Worm (Caenorhabditis elegans) whole organism, late embryonic: ENCODE data around the gene C03B1.13.
A peak's percentile ranks its signal among the peaks of the same experiment; 100 is the strongest.

Source experiments
- C08G9.2 ChIP-seq: sonication (generic microtip); optimal IDR thresholded peaks from 2 replicates; lab custom pipeline; 2016; ENCODE audit warnings: mild to moderate bottlenecking, missing genetic modification characterization, moderate library complexity, missing compliant biosample characterization
- C38D4.7 ChIP-seq: fragments of 200-800 bp; sonication (Bioruptor generic); optimal IDR thresholded peaks from 2 replicates; lab custom pipeline; 2018; ENCODE audit warnings: mild to moderate bottlenecking, missing genetic modification characterization, moderate library complexity, missing compliant biosample characterization
- F13H6.1 ChIP-seq: sonication (generic microtip); optimal IDR thresholded peaks from 2 replicates; lab custom pipeline; 2016; ENCODE audit warnings: missing genetic modification characterization, missing compliant biosample characterization
- K02D7.2 ChIP-seq: sonication (generic microtip); optimal IDR thresholded peaks from 2 replicates; lab custom pipeline; 2017; ENCODE audit warnings: mild to moderate bottlenecking, missing genetic modification characterization, missing compliant biosample characterization
- K09A11.1 ChIP-seq: sonication (generic microtip); optimal IDR thresholded peaks from 2 replicates; lab custom pipeline; 2017; ENCODE audit warnings: antibody characterized with exemption, mild to moderate bottlenecking, missing genetic modification characterization, missing compliant biosample characterization; ENCODE audit not compliant: insufficient read depth
- ama-1 ChIP-seq: fragments of 150-350 bp; optimal IDR thresholded peaks from 2 replicates; lab custom pipeline; 2014
- ceh-2 ChIP-seq: sonication (generic microtip); optimal IDR thresholded peaks from 2 replicates; lab custom pipeline; 2016; ENCODE audit warnings: missing genotype, missing genetic modification characterization, missing compliant biosample characterization
- ceh-22 ChIP-seq: sonication (generic microtip); optimal IDR thresholded peaks from 2 replicates; lab custom pipeline; 2017; ENCODE audit warnings: missing biosample characterization, missing genetic modification characterization
- ceh-30 ChIP-seq: fragments of 150-350 bp; optimal IDR thresholded peaks from 2 replicates; lab custom pipeline; 2014; ENCODE audit warnings: missing biosample characterization, missing genetic modification characterization
- ceh-45 ChIP-seq: fragments of 200-800 bp; sonication (Bioruptor generic); IDR thresholded peaks from 2 replicates; pipeline ENCODE4 v1.3.6; 2022; ENCODE audit warnings: missing genetic modification reagents, missing genetic modification characterization, missing compliant biosample characterization
- ceh-6 ChIP-seq: fragments of 200-800 bp; sonication (Bioruptor generic); optimal IDR thresholded peaks from 2 replicates; lab custom pipeline; 2018; ENCODE audit warnings: mild to moderate bottlenecking, missing genetic modification characterization, missing compliant biosample characterization
- ceh-9 ChIP-seq: sonication (generic microtip); optimal IDR thresholded peaks from 2 replicates; lab custom pipeline; 2016; ENCODE audit warnings: mild to moderate bottlenecking, missing genetic modification characterization, inconsistent platforms, missing compliant biosample characterization
- che-1 ChIP-seq: sonication (generic microtip); optimal IDR thresholded peaks from 2 replicates; lab custom pipeline; 2016; ENCODE audit warnings: mild to moderate bottlenecking, missing genetic modification characterization, missing compliant biosample characterization
- dve-1 ChIP-seq: sonication (generic microtip); optimal IDR thresholded peaks from 2 replicates; lab custom pipeline; 2017; ENCODE audit warnings: antibody characterized with exemption, mild to moderate bottlenecking, missing genetic modification characterization, missing compliant biosample characterization
- elt-2 ChIP-seq: sonication (generic microtip); optimal IDR thresholded peaks from 2 replicates; lab custom pipeline; 2016; ENCODE audit warnings: missing genetic modification reagents, missing genetic modification characterization, missing compliant biosample characterization
- ets-4 ChIP-seq: sonication (generic microtip); optimal IDR thresholded peaks from 2 replicates; lab custom pipeline; 2016; ENCODE audit warnings: missing genetic modification characterization, missing compliant biosample characterization
- eyg-1 ChIP-seq: sonication (generic microtip); optimal IDR thresholded peaks from 2 replicates; lab custom pipeline; 2016; ENCODE audit warnings: missing genotype, missing genetic modification characterization, missing compliant biosample characterization
- fax-1 ChIP-seq: sonication (generic microtip); optimal IDR thresholded peaks from 2 replicates; lab custom pipeline; 2016; ENCODE audit warnings: missing genotype, missing genetic modification characterization, missing compliant biosample characterization
- fkh-10 ChIP-seq: fragments of 150-350 bp; optimal IDR thresholded peaks from 2 replicates; lab custom pipeline; 2014; ENCODE audit warnings: missing biosample characterization, missing genetic modification reagents, missing genetic modification characterization
- fkh-6 ChIP-seq: sonication (generic microtip); optimal IDR thresholded peaks from 2 replicates; lab custom pipeline; 2016; ENCODE audit warnings: missing genetic modification characterization, missing compliant biosample characterization
- gmeb-2 ChIP-seq: sonication (generic microtip); optimal IDR thresholded peaks from 2 replicates; lab custom pipeline; 2016; ENCODE audit warnings: missing genetic modification characterization, inconsistent platforms, missing compliant biosample characterization
- hlh-13 ChIP-seq: fragments of 200-800 bp; sonication (Bioruptor generic); optimal IDR thresholded peaks from 2 replicates; lab custom pipeline; 2018; ENCODE audit warnings: mild to moderate bottlenecking, missing genetic modification characterization, missing compliant biosample characterization
- hlh-6 ChIP-seq: sonication (generic microtip); optimal IDR thresholded peaks from 2 replicates; lab custom pipeline; 2016; ENCODE audit warnings: missing genotype, missing genetic modification characterization, missing compliant biosample characterization
- hlh-8 ChIP-seq: sonication (generic microtip); optimal IDR thresholded peaks from 2 replicates; lab custom pipeline; 2016; ENCODE audit warnings: missing genotype, missing genetic modification characterization, missing compliant biosample characterization
- lim-6 ChIP-seq: sonication (generic microtip); optimal IDR thresholded peaks from 2 replicates; lab custom pipeline; 2016; ENCODE audit warnings: missing genetic modification characterization, missing compliant biosample characterization
- lin-11 ChIP-seq: fragments of 200-800 bp; sonication (Bioruptor generic); optimal IDR thresholded peaks from 2 replicates; lab custom pipeline; 2018; ENCODE audit warnings: mild to moderate bottlenecking, missing genetic modification characterization, missing compliant biosample characterization
- madf-2 ChIP-seq: sonication (generic microtip); optimal IDR thresholded peaks from 2 replicates; lab custom pipeline; 2017; ENCODE audit warnings: missing genetic modification characterization, missing compliant biosample characterization
- mec-3 ChIP-seq: sonication (generic microtip); optimal IDR thresholded peaks from 2 replicates; lab custom pipeline; 2016; ENCODE audit warnings: borderline replicate concordance, missing genetic modification characterization, missing compliant biosample characterization
- nfya-1 ChIP-seq: sonication (generic microtip); optimal IDR thresholded peaks from 2 replicates; lab custom pipeline; 2017; ENCODE audit warnings: missing genetic modification characterization, mild to moderate bottlenecking, missing compliant biosample characterization, antibody characterized with exemption, moderate library complexity
- nhr-11 ChIP-seq: fragments of 150-350 bp; optimal IDR thresholded peaks from 2 replicates; lab custom pipeline; 2014; ENCODE audit warnings: missing biosample characterization, missing genetic modification characterization
- nhr-232 ChIP-seq: sonication (generic microtip); optimal IDR thresholded peaks from 2 replicates; lab custom pipeline; 2016; ENCODE audit warnings: missing genetic modification characterization, missing compliant biosample characterization
- pag-3 ChIP-seq: sonication (generic microtip); optimal IDR thresholded peaks from 2 replicates; lab custom pipeline; 2016; ENCODE audit warnings: missing compliant biosample characterization, missing genetic modification characterization, borderline replicate concordance
- pha-2 ChIP-seq: sonication (generic microtip); optimal IDR thresholded peaks from 2 replicates; lab custom pipeline; 2017; ENCODE audit warnings: mild to moderate bottlenecking, missing genetic modification characterization, missing compliant biosample characterization
- pha-4 ChIP-seq: fragments of 150-350 bp; optimal IDR thresholded peaks from 2 replicates; lab custom pipeline; 2018; ENCODE audit warnings: missing biosample characterization, missing genetic modification reagents, missing genetic modification characterization
- ref-2 ChIP-seq: sonication (generic microtip); optimal IDR thresholded peaks from 2 replicates; lab custom pipeline; 2016; ENCODE audit warnings: missing genetic modification characterization, missing compliant biosample characterization
- rnt-1 ChIP-seq: sonication (generic microtip); optimal IDR thresholded peaks from 2 replicates; lab custom pipeline; 2016; ENCODE audit warnings: missing genetic modification characterization, missing compliant biosample characterization
- sdc-2 ChIP-seq: sonication (generic microtip); optimal IDR thresholded peaks from 2 replicates; lab custom pipeline; 2016; ENCODE audit warnings: missing genotype, missing genetic modification characterization, missing compliant biosample characterization
- sox-4 ChIP-seq: sonication (generic microtip); optimal IDR thresholded peaks from 2 replicates; lab custom pipeline; 2017; ENCODE audit warnings: mild to moderate bottlenecking, missing genetic modification characterization, inconsistent platforms, missing compliant biosample characterization
- syd-9 ChIP-seq: sonication (generic microtip); optimal IDR thresholded peaks from 2 replicates; lab custom pipeline; 2016; ENCODE audit warnings: mild to moderate bottlenecking, missing genetic modification characterization, moderate library complexity, missing compliant biosample characterization
- tbx-2 ChIP-seq: sonication (generic microtip); optimal IDR thresholded peaks from 2 replicates; lab custom pipeline; 2016; ENCODE audit warnings: missing genetic modification characterization, missing compliant biosample characterization
- tbx-7 ChIP-seq: sonication (generic microtip); optimal IDR thresholded peaks from 2 replicates; lab custom pipeline; 2016; ENCODE audit warnings: missing genotype, missing genetic modification characterization, missing compliant biosample characterization
- ttx-3 ChIP-seq: sonication (generic microtip); optimal IDR thresholded peaks from 2 replicates; lab custom pipeline; 2016; ENCODE audit warnings: missing genetic modification reagents, missing genetic modification characterization, missing compliant biosample characterization
- unc-42 ChIP-seq: sonication (generic microtip); optimal IDR thresholded peaks from 2 replicates; lab custom pipeline; 2016; ENCODE audit warnings: missing genotype, missing genetic modification characterization, missing compliant biosample characterization
- unc-86 ChIP-seq: sonication (generic microtip); optimal IDR thresholded peaks from 2 replicates; lab custom pipeline; 2016; ENCODE audit warnings: missing genetic modification characterization, missing compliant biosample characterization
- zip-5 ChIP-seq: sonication (generic microtip); optimal IDR thresholded peaks from 2 replicates; lab custom pipeline; 2016; ENCODE audit warnings: missing genetic modification characterization, missing compliant biosample characterization
- ztf-16 ChIP-seq: sonication (generic microtip); optimal IDR thresholded peaks from 2 replicates; lab custom pipeline; 2017; ENCODE audit warnings: missing genetic modification characterization, missing compliant biosample characterization

The C03B1.13 gene

DNA sequence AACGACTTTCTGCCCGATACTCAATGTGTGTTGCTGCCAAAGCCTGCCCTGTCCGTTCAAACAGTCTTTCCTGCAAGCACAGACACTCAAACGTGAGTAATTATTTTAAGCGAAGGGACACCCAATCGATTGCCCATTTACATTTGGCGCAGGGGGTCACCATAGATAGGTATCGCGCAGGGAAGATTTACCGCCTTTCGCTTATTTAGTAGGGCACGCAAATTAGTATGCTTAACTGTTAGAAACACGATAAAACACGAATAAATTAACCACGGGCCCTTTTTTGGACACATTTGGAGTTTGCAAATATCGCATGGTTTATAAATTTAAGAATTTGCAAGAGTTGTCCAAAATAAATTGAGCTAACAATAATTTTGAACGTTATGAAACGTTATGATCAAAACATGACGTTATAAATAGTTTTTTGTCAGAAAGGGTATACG is 41.4 kb downstream of the C03B1.13 start (continued):
- TF ChIP-seq pha-2 (tag; lab: Kevin White, UChicago) (peak; percentile 6), fkh-6 (peak; percentile 73), tbx-7 (tag; lab: Kevin White, UChicago) (peak; percentile 70), unc-42 (peak; percentile 98), nhr-232 (tag; lab: Kevin White, UChicago) (no peak), hlh-6 (tag; lab: Kevin White, UChicago) (peak; percentile 71), ceh-45 (GFP tag; lab: Robert Waterston, UW) (peak; percentile 63; the same call in 1 of the 2 replicates), che-1 (no peak), dve-1 (tag; lab: Kevin White, UChicago) (peak; percentile 98), ceh-30 (tag; lab: Kevin White, UChicago) (peak; percentile 94), sox-4 (tag; lab: Kevin White, UChicago) (peak; percentile 69), gmeb-2 (tag; lab: Kevin White, UChicago) (peak; percentile 48), tbx-2 (tag; lab: Kevin White, UChicago) (peak; percentile 96), ama-1 (lab: Kevin White, UChicago) (no peak), hlh-8 (tag; lab: Kevin White, UChicago) (peak; percentile 64), ets-4 (tag; lab: Kevin White, UChicago) (peak; percentile 80), lin-11 (peak; percentile 53), ceh-2 (tag; lab: Kevin White, UChicago) (peak; percentile 93), C08G9.2 (tag; lab: Kevin White, UChicago) (peak; percentile 78), zip-5 (tag; lab: Kevin White, UChicago) (no peak), ttx-3 (tag; lab: Kevin White, UChicago) (peak; percentile 72)
- TF ChIP-seq, all 69 proteins: peak for 58

DNA sequence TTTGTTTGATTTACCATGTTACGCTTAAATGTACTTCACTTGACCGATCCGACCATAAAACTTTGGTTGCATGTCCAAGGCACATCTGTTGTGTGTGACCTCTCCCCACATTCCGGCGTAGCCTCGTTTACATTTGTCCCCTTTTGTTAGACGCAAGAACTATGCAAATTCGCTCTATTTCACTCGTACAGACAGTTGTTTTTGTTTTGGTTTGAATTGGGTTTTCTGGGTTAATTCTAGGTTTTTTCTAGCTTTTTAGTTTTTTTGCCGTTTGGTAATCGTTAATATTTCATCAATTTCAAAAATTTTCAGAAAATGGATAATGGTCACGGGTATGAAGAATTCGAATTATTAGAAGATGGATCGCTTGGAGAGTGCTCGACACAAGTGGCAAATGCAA is 45.0 kb downstream of the C03B1.13 start, which contains the start of gene mom-1:
Gene mom-1, plus strand, starts transcription at position 301 of the 400 bp plus-strand sequence.
- no peak for TF ChIP-seq pag-3 (tag; lab: Kevin White, UChicago)
- TF ChIP-seq unc-86 (tag; lab: Kevin White, UChicago), result no peak
- no peak for TF ChIP-seq ceh-30 (tag; lab: Kevin White, UChicago)
- no peak for TF ChIP-seq madf-2
- TF ChIP-seq C38D4.7 (GFP tag; lab: Kevin White, UChicago), result no peak
- TF ChIP-seq lim-6 (tag; lab: Kevin White, UChicago), result no peak
- no peak for TF ChIP-seq ceh-2 (tag; lab: Kevin White, UChicago)
- no peak for TF ChIP-seq ref-2 (tag; lab: Kevin White, UChicago)
- no peak for TF ChIP-seq nfya-1 (tag; lab: Kevin White, UChicago)
- no peak for TF ChIP-seq ceh-45 (GFP tag; lab: Robert Waterston, UW)

DNA sequence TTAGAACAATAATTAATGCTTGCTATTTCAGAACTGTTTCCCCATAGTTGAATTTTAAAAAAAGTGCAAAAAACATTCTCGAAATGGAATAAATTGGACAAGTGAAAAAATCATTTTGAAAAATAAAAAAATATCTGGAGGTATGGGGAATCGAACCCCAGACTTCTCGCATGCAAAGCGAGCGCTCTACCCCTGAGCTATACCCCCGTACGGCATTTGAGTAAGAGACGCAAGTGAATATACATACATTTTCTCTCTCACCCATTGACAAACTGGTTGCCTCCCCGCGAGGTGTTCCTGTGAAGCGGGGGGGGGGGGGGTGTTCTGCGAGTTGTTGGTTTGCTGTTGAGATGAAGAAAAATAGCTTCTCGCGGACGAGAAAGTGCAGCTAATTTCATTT is 45.7 kb downstream of the C03B1.13 start:
- TF ChIP-seq ama-1 (lab: Kevin White, UChicago) (no peak), eyg-1 (tag; lab: Kevin White, UChicago) (peak; percentile 93), sox-4 (tag; lab: Kevin White, UChicago) (peak; percentile 89), fkh-10 (GFP tag; lab: Kevin White, UChicago) (no peak), fax-1 (tag; lab: Kevin White, UChicago) (peak; percentile 88), zip-5 (tag; lab: Kevin White, UChicago) (peak; percentile 69), lin-11 (peak; percentile 85), K09A11.1 (tag; lab: Kevin White, UChicago) (peak; percentile 70), ets-4 (tag; lab: Kevin White, UChicago) (peak; percentile 54), ceh-6 (peak; percentile 87), nhr-232 (tag; lab: Kevin White, UChicago) (peak; percentile 88), F13H6.1 (tag; lab: Kevin White, UChicago) (peak; percentile 84), lim-6 (tag; lab: Kevin White, UChicago) (peak; percentile 81), unc-86 (tag; lab: Kevin White, UChicago) (peak; percentile 93), ztf-16 (tag; lab: Kevin White, UChicago) (peak; percentile 92), hlh-13 (GFP tag; lab: Kevin White, UChicago) (peak; percentile 61), ceh-9 (tag; lab: Kevin White, UChicago) (peak; percentile 86), C08G9.2 (tag; lab: Kevin White, UChicago) (peak; percentile 81), mec-3 (tag; lab: Kevin White, UChicago) (no peak), ceh-22 (tag; lab: Kevin White, UChicago) (no peak), C38D4.7 (GFP tag; lab: Kevin White, UChicago) (peak; percentile 89), elt-2 (tag; lab: Kevin White, UChicago) (peak; percentile 95), pha-4 (tag; lab: Kevin White, UChicago) (no peak), ceh-2 (tag; lab: Kevin White, UChicago) (peak; percentile 73), rnt-1 (tag; lab: Kevin White, UChicago) (peak; percentile 76), K02D7.2 (tag; lab: Kevin White, UChicago) (peak; percentile 91), tbx-2 (tag; lab: Kevin White, UChicago) (peak; percentile 92), pha-2 (tag; lab: Kevin White, UChicago) (peak; percentile 76), ceh-45 (GFP tag; lab: Robert Waterston, UW) (peak; percentile 91), syd-9 (tag; lab: Kevin White, UChicago) (peak; percentile 88), nhr-11 (no peak), gmeb-2 (tag; lab: Kevin White, UChicago) (peak; percentile 92), sdc-2 (peak; percentile 95)
